Worm (Caenorhabditis elegans) whole organism, L2 larva: ENCODE results near the gene F41C3.2.

Experiments used
- C34F6.9 ChIP-seq: fragments of 150-350 bp; optimal IDR thresholded peaks from 2 replicates; lab custom pipeline; 2014; ENCODE audit warnings: missing biosample characterization, missing genetic modification characterization
- F13H6.1 ChIP-seq: sonication (generic microtip); optimal IDR thresholded peaks from 2 replicates; lab custom pipeline; 2016; ENCODE audit warnings: missing genetic modification characterization, missing compliant biosample characterization
- R02D3.7 ChIP-seq: fragments of 150-350 bp; optimal IDR thresholded peaks from 2 replicates; lab custom pipeline; 2014; ENCODE audit warnings: missing biosample characterization, missing genetic modification characterization
- Y55F3AM.14 ChIP-seq: fragments of 200-800 bp; sonication (Bioruptor generic); optimal IDR thresholded peaks from 2 replicates; lab custom pipeline; 2018; ENCODE audit warnings: mild to moderate bottlenecking, missing genetic modification characterization, missing compliant biosample characterization
- alr-1 ChIP-seq: fragments of 150-350 bp; optimal IDR thresholded peaks from 2 replicates; lab custom pipeline; 2014; ENCODE audit warnings: missing biosample characterization, missing genetic modification characterization
- aly-2 ChIP-seq: fragments of 150-350 bp; optimal IDR thresholded peaks from 2 replicates; lab custom pipeline; 2014; ENCODE audit warnings: missing biosample characterization, missing genetic modification characterization
- ama-1 ChIP-seq: fragments of 150-350 bp; optimal IDR thresholded peaks from 2 replicates; lab custom pipeline; 2018; ENCODE audit warnings: inconsistent platforms
- blmp-1 ChIP-seq: sonication (generic microtip); optimal IDR thresholded peaks from 2 replicates; lab custom pipeline; 2017; ENCODE audit warnings: missing genetic modification characterization, mild to moderate bottlenecking, missing compliant biosample characterization, antibody characterized with exemption, moderate library complexity; ENCODE audit not compliant: insufficient read depth
- ceh-16 ChIP-seq: fragments of 150-350 bp; optimal IDR thresholded peaks from 2 replicates; lab custom pipeline; 2014; ENCODE audit warnings: missing biosample characterization, missing genetic modification characterization
- ceh-82 ChIP-seq: fragments of 150-350 bp; optimal IDR thresholded peaks from 2 replicates; lab custom pipeline; 2014; ENCODE audit warnings: missing biosample characterization, missing genetic modification characterization
- crh-2 ChIP-seq: sonication (generic microtip); optimal IDR thresholded peaks from 2 replicates; lab custom pipeline; 2017; ENCODE audit warnings: missing biosample characterization, missing genetic modification characterization
- dmd-4 ChIP-seq: sonication (generic microtip); optimal IDR thresholded peaks from 2 replicates; lab custom pipeline; 2017; ENCODE audit warnings: missing biosample characterization, missing genetic modification characterization
- egl-27 ChIP-seq: sonication (generic microtip); optimal IDR thresholded peaks from 3 replicates; lab custom pipeline; 2017; ENCODE audit warnings: missing biosample characterization, missing genetic modification reagents, missing genetic modification characterization
- elt-1 ChIP-seq: fragments of 150-350 bp; optimal IDR thresholded peaks from 2 replicates; lab custom pipeline; 2014; ENCODE audit warnings: missing biosample characterization, missing genetic modification characterization
- fos-1 ChIP-seq: fragments of 150-350 bp; optimal IDR thresholded peaks from 2 replicates; lab custom pipeline; 2014; ENCODE audit warnings: missing biosample characterization, missing genetic modification characterization
- gmeb-1 ChIP-seq: fragments of 150-350 bp; optimal IDR thresholded peaks from 2 replicates; lab custom pipeline; 2014; ENCODE audit warnings: missing biosample characterization, missing genetic modification characterization
- lin-13 ChIP-seq: fragments of 150-350 bp; optimal IDR thresholded peaks from 2 replicates; lab custom pipeline; 2014; ENCODE audit warnings: missing biosample characterization, missing genetic modification reagents, missing genetic modification characterization
- lin-39 ChIP-seq: fragments of 150-350 bp; optimal IDR thresholded peaks from 2 replicates; lab custom pipeline; 2014; ENCODE audit warnings: missing biosample characterization, missing genetic modification reagents, missing genetic modification characterization
- lsy-2 ChIP-seq, 2 experiments: fragments of 150-350 bp in 1 of 2; sonication (generic microtip) in 1 of 2; optimal IDR thresholded peaks; 2 replicates each; lab custom pipeline; 2014 to 2017; ENCODE audit warnings: missing biosample characterization in 2 of 2, missing genetic modification characterization in 2 of 2
- mab-5 ChIP-seq: fragments of 150-350 bp; optimal IDR thresholded peaks from 2 replicates; lab custom pipeline; 2014; ENCODE audit warnings: missing biosample characterization, missing genetic modification characterization
- mbf-1 ChIP-seq: sonication (generic microtip); optimal IDR thresholded peaks from 2 replicates; lab custom pipeline; 2017; ENCODE audit warnings: missing biosample characterization, missing genetic modification characterization
- mdl-1 ChIP-seq, 2 experiments: fragments of 150-350 bp in 1 of 2; sonication (generic microtip) in 1 of 2; optimal IDR thresholded peaks; 2 replicates each; lab custom pipeline; 2017; ENCODE audit warnings: missing biosample characterization in 2 of 2, missing genetic modification characterization in 2 of 2
- nhr-11 ChIP-seq: fragments of 150-350 bp; optimal IDR thresholded peaks from 2 replicates; lab custom pipeline; 2014; ENCODE audit warnings: missing biosample characterization, missing genetic modification characterization
- nhr-12 ChIP-seq: fragments of 150-350 bp; optimal IDR thresholded peaks from 2 replicates; lab custom pipeline; 2014; ENCODE audit warnings: missing biosample characterization, missing genetic modification characterization
- nhr-25 ChIP-seq: fragments of 150-350 bp; sonication (generic microtip); optimal IDR thresholded peaks from 3 replicates; lab custom pipeline; 2014; ENCODE audit warnings: missing biosample characterization, missing genetic modification characterization
- nhr-6 ChIP-seq: fragments of 150-350 bp; optimal IDR thresholded peaks from 2 replicates; lab custom pipeline; 2014; ENCODE audit warnings: missing biosample characterization, missing genetic modification characterization
- nhr-77 ChIP-seq: fragments of 150-350 bp; optimal IDR thresholded peaks from 2 replicates; lab custom pipeline; 2014; ENCODE audit warnings: missing biosample characterization, missing genetic modification characterization
- sem-4 ChIP-seq: fragments of 150-350 bp; optimal IDR thresholded peaks from 2 replicates; lab custom pipeline; 2014; ENCODE audit warnings: missing biosample characterization, missing genetic modification reagents, missing genetic modification characterization
- skn-1 ChIP-seq: sonication (generic microtip); optimal IDR thresholded peaks from 2 replicates; lab custom pipeline; 2017; ENCODE audit warnings: missing biosample characterization, missing genetic modification characterization
- sma-3 ChIP-seq: sonication (generic microtip); optimal IDR thresholded peaks from 2 replicates; lab custom pipeline; 2016; ENCODE audit warnings: missing genetic modification reagents, missing genetic modification characterization, missing compliant biosample characterization
- sma-9 ChIP-seq, 2 experiments: fragments of 150-350 bp in 1 of 2; sonication (generic microtip) in 1 of 2; optimal IDR thresholded peaks; 2 replicates each; lab custom pipeline; 2014 to 2016; ENCODE audit warnings: missing genetic modification characterization in 2 of 2, mild to moderate bottlenecking in 1 of 2, missing biosample characterization in 1 of 2, missing compliant biosample characterization in 1 of 2, missing genetic modification reagents in 1 of 2, moderate library complexity in 1 of 2
- snpc-4 ChIP-seq: fragments of 150-350 bp; optimal IDR thresholded peaks from 2 replicates; lab custom pipeline; 2014; ENCODE audit warnings: missing biosample characterization, missing genetic modification characterization
- unc-39 ChIP-seq: fragments of 150-350 bp; optimal IDR thresholded peaks from 2 replicates; lab custom pipeline; 2014; ENCODE audit warnings: missing biosample characterization, missing genetic modification characterization
- unc-55 ChIP-seq: fragments of 150-350 bp; sonication (generic microtip); optimal IDR thresholded peaks from 3 replicates; lab custom pipeline; 2014; ENCODE audit warnings: missing biosample characterization, missing genetic modification reagents, missing genetic modification characterization
- unc-62 ChIP-seq: fragments of 150-350 bp; optimal IDR thresholded peaks from 2 replicates; lab custom pipeline; 2014; ENCODE audit warnings: missing biosample characterization, missing genetic modification reagents, missing genetic modification characterization
- zag-1 ChIP-seq: fragments of 150-350 bp; optimal IDR thresholded peaks from 2 replicates; lab custom pipeline; 2014; ENCODE audit warnings: missing biosample characterization, missing genetic modification characterization
- ztf-1 ChIP-seq: fragments of 200-800 bp; sonication (Bioruptor generic); conservative IDR thresholded peaks from 2 replicates; pipeline ENCODE4 v1.3.6; 2022; ENCODE audit warnings: missing genetic modification characterization, missing compliant biosample characterization
- ztf-11 ChIP-seq: sonication (generic microtip); optimal IDR thresholded peaks from 2 replicates; lab custom pipeline; 2017; ENCODE audit warnings: missing biosample characterization, missing genetic modification characterization
- ztf-4 ChIP-seq: fragments of 150-350 bp; optimal IDR thresholded peaks from 2 replicates; lab custom pipeline; 2014; ENCODE audit warnings: missing biosample characterization, missing genetic modification characterization

F41C3.2 gene

DNA sequence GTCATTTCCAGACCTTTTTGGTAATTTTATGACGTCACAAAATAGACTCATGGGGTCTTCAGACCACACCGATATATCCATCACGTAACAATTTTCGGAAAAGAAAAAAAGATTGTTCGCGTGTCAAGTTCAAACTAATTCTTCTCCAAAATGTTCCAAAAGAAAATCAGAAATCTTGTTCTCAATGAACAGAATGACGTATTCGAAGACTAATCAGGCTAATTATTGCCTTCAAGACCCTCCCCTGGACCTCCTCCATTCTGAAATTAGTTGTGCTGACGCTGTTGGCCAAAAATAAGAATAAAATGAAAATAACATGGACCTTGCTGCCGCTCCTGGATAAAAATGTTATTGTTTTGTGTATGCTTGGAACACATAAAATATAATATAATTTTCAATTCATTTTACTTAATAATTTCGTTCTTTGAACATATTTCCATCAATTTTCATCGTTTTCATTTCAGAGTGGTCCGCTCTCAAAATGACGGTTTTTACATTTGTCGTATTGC is 40.1 kb downstream of the F41C3.2 start, which contains the start of gene F26G1.15:
F26G1.15 (plus strand) TSS at position 459 of the 509 bp plus-strand sequence.
- TF ChIP-seq crh-2 (tag; lab: Kevin White, UChicago) (no peak), unc-55 (GFP tag; lab: Kevin White, UChicago) (no peak), ama-1 (no peak), lin-13 (GFP tag; lab: Kevin White, UChicago) (no peak), mdl-1 (tag; optimal IDR thresholded peaks at IDR 0.05; lab: Kevin White, UChicago) (no peak)
- TF ChIP-seq, all 48 proteins: peak for 0

DNA sequence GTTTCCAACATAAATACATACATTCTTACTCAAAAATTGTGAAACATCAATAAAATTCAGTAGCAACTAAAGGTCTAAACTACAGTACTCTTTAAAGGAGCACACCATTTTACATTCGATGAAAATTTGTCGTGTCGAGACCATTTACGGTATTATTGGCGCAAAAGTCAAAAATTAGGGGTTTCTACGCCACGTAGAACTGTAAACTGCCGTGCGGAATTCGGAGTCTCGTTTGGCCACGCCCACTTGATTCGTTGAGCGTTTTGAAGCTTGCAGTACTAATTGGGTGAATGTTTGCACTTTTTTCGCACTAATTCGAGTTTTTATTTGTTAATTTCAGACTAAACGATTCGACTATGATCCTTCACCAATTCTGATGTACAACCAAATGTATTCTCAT is 40.9 kb downstream of the F41C3.2 start:
- TF ChIP-seq skn-1: no peak
- TF ChIP-seq snpc-4 (tag; lab: Kevin White, UChicago): no peak
- no peak for TF ChIP-seq dmd-4 (tag; lab: Kevin White, UChicago)
- no peak for TF ChIP-seq crh-2 (tag; lab: Kevin White, UChicago)
- no peak for TF ChIP-seq C34F6.9
- no peak for TF ChIP-seq nhr-6
- no peak for TF ChIP-seq unc-39
- no peak for TF ChIP-seq ceh-16 (tag; lab: Kevin White, UChicago)
- no peak for TF ChIP-seq unc-62
- no peak for TF ChIP-seq ztf-4 (tag; lab: Kevin White, UChicago)
- TF ChIP-seq lin-13 (GFP tag; lab: Kevin White, UChicago): no peak
- TF ChIP-seq Y55F3AM.14 (GFP tag; lab: Kevin White, UChicago): no peak
- no peak for TF ChIP-seq mab-5
- no peak for TF ChIP-seq aly-2
- TF ChIP-seq nhr-12 (tag; lab: Kevin White, UChicago): no peak
- TF ChIP-seq nhr-77 (tag; lab: Kevin White, UChicago): no peak
- TF ChIP-seq sem-4: no peak
- TF ChIP-seq ceh-82 (tag; lab: Kevin White, UChicago): no peak
- no peak for TF ChIP-seq sma-9 (GFP tag; optimal IDR thresholded peaks at IDR 0.05; lab: Kevin White, UChicago)
- TF ChIP-seq sma-9 (tag; optimal IDR thresholded peaks at IDR 0.05; lab: Kevin White, UChicago): no peak

DNA sequence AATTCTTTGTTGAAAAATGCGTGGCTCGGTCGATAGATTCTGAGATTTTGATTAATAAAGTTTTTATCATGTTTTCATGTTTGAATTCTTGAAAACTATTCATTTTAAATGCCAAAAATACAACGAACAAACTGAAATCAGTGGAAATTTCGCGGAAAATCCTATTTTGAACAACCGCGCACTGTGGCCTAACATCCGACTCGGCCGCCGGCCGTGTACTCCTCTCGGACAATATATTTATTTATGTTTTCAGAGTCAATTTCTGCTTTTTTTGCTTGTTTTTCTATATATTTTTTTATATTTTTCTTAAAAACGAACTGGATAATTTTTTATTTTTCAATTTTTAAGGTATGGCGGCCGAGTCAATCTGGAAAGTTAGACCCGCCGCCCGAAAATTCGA is 41.5 kb downstream of the F41C3.2 start, which contains the start of gene F26G1.1:
F26G1.1 (plus strand) TSS at position 347 of the 400 bp plus-strand sequence.
- peak; percentile 51 for TF ChIP-seq mab-5
- TF ChIP-seq sma-3: peak; percentile 78
- TF ChIP-seq sma-9 (GFP tag; optimal IDR thresholded peaks at IDR 0.05; lab: Kevin White, UChicago): peak; percentile 76
- TF ChIP-seq sma-9 (tag; optimal IDR thresholded peaks at IDR 0.05; lab: Kevin White, UChicago): no peak
- TF ChIP-seq Y55F3AM.14 (GFP tag; lab: Kevin White, UChicago): no peak
- no peak for TF ChIP-seq blmp-1
- no peak for TF ChIP-seq ztf-4 (tag; lab: Kevin White, UChicago)
- no peak for TF ChIP-seq ztf-11 (tag; lab: Kevin White, UChicago)
- TF ChIP-seq ama-1: no peak
- TF ChIP-seq nhr-12 (tag; lab: Kevin White, UChicago): no peak
- no peak for TF ChIP-seq sem-4
- TF ChIP-seq zag-1 (tag; lab: Kevin White, UChicago): no peak
- TF ChIP-seq egl-27 (tag; lab: Kevin White, UChicago): no peak
- TF ChIP-seq gmeb-1 (tag; lab: Kevin White, UChicago): peak; percentile 94
- no peak for TF ChIP-seq nhr-25 (tag; lab: Kevin White, UChicago)
- TF ChIP-seq unc-62: no peak
- TF ChIP-seq unc-55 (GFP tag; lab: Kevin White, UChicago): no peak
- no peak for TF ChIP-seq elt-1
- TF ChIP-seq crh-2 (tag; lab: Kevin White, UChicago): peak; percentile 26
- no peak for TF ChIP-seq alr-1 (tag; lab: Kevin White, UChicago)
- TF ChIP-seq aly-2: no peak
- TF ChIP-seq nhr-6: no peak
- no peak for TF ChIP-seq unc-39
- peak; percentile 63 for TF ChIP-seq F13H6.1 (tag; lab: Kevin White, UChicago)
- TF ChIP-seq lin-13 (GFP tag; lab: Kevin White, UChicago): peak; percentile 15
- no peak for TF ChIP-seq skn-1
- TF ChIP-seq lsy-2 (tag; optimal IDR thresholded peaks at IDR 0.05; lab: Kevin White, UChicago): peak; percentile 60 to 76
- TF ChIP-seq mbf-1 (tag; lab: Kevin White, UChicago): no peak
- peak; percentile 55 for TF ChIP-seq C34F6.9
- TF ChIP-seq fos-1 (tag; lab: Kevin White, UChicago): no peak
- no peak for TF ChIP-seq R02D3.7 (tag; lab: Kevin White, UChicago)

DNA sequence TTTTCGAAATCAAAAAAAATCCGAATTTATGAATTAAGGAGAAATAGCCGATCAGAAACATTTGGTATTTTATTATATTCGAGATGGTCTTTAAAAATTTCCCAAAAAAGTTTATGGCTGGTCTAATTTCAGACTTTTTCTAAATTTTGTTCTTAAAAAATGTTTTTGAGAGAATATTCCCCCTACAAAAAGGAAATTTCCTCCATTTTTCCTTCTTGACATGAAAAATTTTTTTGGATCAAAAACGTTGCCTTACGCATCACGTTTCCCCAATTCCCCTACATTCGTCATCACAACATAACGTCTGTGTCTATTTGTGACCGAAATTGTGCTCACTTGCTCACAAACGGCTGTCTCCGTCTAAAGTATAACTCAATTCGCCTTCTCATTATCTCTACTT is 43.6 kb downstream of the F41C3.2 start:
- no peak for TF ChIP-seq skn-1
- TF ChIP-seq nhr-11: no peak
- no peak for TF ChIP-seq dmd-4 (tag; lab: Kevin White, UChicago)
- TF ChIP-seq nhr-12 (tag; lab: Kevin White, UChicago): no peak
- no peak for TF ChIP-seq lin-39 (tag; lab: Kevin White, UChicago)
- no peak for TF ChIP-seq ceh-82 (tag; lab: Kevin White, UChicago)
- no peak for TF ChIP-seq Y55F3AM.14 (GFP tag; lab: Kevin White, UChicago)
- TF ChIP-seq elt-1: no peak
- TF ChIP-seq sma-3: no peak
- TF ChIP-seq nhr-6: no peak
- no peak for TF ChIP-seq ztf-1 (GFP tag; lab: Robert Waterston, UW)
